Worm (Caenorhabditis elegans) whole organism, L4/young adult: ENCODE results near the gene sra-36.

ENCODE experiments used
- W03F9.2 ChIP-seq: fragments of 150-350 bp; optimal IDR thresholded peaks from 2 replicates; lab custom pipeline; 2014; ENCODE audit warnings: missing biosample characterization, missing genetic modification characterization
- dao-5 ChIP-seq: sonication (generic microtip); optimal IDR thresholded peaks from 2 replicates; lab custom pipeline; 2016; ENCODE audit warnings: missing genotype, missing genetic modification characterization, moderate library complexity, missing compliant biosample characterization
- him-1 ChIP-seq: sonication (generic microtip); optimal IDR thresholded peaks from 2 replicates; lab custom pipeline; 2016; ENCODE audit warnings: missing genotype, missing genetic modification reagents, missing genetic modification characterization, missing compliant biosample characterization

ce11 chrII:4490729-4491128 lies 49.8 kb downstream of the sra-36 start, which contains the start of gene T05C1.5:
- TF ChIP-seq W03F9.2 (no peak), dao-5 (tag; lab: Kevin White, UChicago) (no peak), him-1 (tag; lab: Kevin White, UChicago) (no peak)
